Worm (Caenorhabditis elegans): ENCODE results near the gene chil-16.
"Not testable (repeated sequence)": the region's sequence is repeated elsewhere in the genome, so short reads cannot be mapped to it uniquely, and the experiment has no call there.

chil-16 gene

DNA sequence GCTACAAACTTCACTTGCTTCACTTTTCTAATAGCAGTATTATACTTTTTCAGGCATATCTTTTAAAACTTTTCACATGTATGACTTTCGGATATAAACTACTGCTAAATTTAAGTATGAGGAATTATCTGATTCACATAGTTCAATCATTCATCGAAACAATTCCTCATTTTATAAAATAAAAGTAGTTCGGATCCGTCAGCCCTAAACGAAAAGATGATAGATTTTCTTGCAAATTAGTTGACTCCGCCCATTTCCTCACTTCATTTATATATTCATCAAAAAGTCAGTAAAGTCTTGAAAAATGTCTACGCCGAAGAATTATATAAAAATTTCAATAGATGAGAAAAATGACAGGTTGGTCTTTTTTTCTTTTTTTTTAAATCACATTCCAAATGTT lies 35.8 kb upstream of the chil-16 start, which contains the start of gene chil-27:
Gene chil-27, plus strand, starts transcription at position 301 of the 400 bp plus-strand sequence.
- TF ChIP-seq ama-1 (optimal IDR thresholded peaks at IDR 0.05), result no peak
- no peak for TF ChIP-seq elt-1 (tag; optimal IDR thresholded peaks at IDR 0.05)
- TF ChIP-seq ceh-28 (tag; optimal IDR thresholded peaks at IDR 0.05), result no peak
- no peak for TF ChIP-seq R02D3.7 (tag; optimal IDR thresholded peaks at IDR 0.05)
- TF ChIP-seq lin-15B (tag; optimal IDR thresholded peaks at IDR 0.05), result no peak
- TF ChIP-seq unc-62 (GFP tag; optimal IDR thresholded peaks at IDR 0.05), result no peak
- no peak for TF ChIP-seq ZK546.5 (tag; optimal IDR thresholded peaks at IDR 0.05)
- no peak for TF ChIP-seq mml-1 (tag; optimal IDR thresholded peaks at IDR 0.05)
- no peak for TF ChIP-seq nhr-43 (tag; optimal IDR thresholded peaks at IDR 0.05; ENCODE audit: poor library complexity, severe bottlenecking)
- TF ChIP-seq lin-39 (tag; optimal IDR thresholded peaks at IDR 0.05), result no peak
- no peak for TF ChIP-seq tbx-2 (tag; optimal IDR thresholded peaks at IDR 0.05)
- TF ChIP-seq ztf-4 (tag; optimal IDR thresholded peaks at IDR 0.05), result no peak
- no peak for TF ChIP-seq snpc-4 (tag; optimal IDR thresholded peaks at IDR 0.05)

- TF ChIP-seq hmg-11 (tag; optimal IDR thresholded peaks at IDR 0.05) (no peak), nhr-12 (tag; optimal IDR thresholded peaks at IDR 0.05) (no peak), lsy-12 (tag; optimal IDR thresholded peaks at IDR 0.05) (no peak), unc-62 (GFP tag; optimal IDR thresholded peaks at IDR 0.05) (no peak), skn-1 (tag; optimal IDR thresholded peaks at IDR 0.05) (no peak)
Observed at ce11 chrII:9474367-9475105, 32.8 kb upstream of the chil-16 start, which contains the start of the genes chil-25 and chil-26. TSS of gene chil-25 (minus strand) at chrII:9474467. TSS of gene chil-26 (plus strand) at chrII:9475055.

DNA sequence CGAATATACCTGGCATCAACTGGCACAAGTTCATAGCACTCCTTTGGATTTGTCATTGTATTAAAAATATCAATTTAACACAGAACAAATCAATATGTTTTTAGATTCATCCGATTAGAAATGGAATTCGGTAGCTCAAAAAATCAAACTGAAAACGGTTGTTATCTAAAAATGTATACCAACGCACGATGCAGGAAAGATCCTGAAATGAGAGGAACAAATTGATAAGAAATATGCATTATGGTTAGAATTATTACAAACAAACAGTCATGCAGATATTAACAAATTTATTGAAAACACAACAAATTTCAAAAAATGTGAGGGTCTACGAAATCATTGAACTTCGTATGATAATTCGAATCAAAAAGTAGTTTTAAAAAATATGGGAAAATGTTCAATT lies 28.3 kb upstream of the chil-16 start, which contains the start of gene T19H5.6:
Gene T19H5.6, minus strand, starts transcription at position 195 of the 400 bp plus-strand sequence.
- TF ChIP-seq elt-2 (tag; optimal IDR thresholded peaks at IDR 0.05), result peak; percentile 71
- TF ChIP-seq fkh-10 (GFP tag; optimal IDR thresholded peaks at IDR 0.05), result no peak
- peak; percentile 52 for TF ChIP-seq pqm-1 (tag; optimal IDR thresholded peaks at IDR 0.05)
- TF ChIP-seq fos-1 (tag; optimal IDR thresholded peaks at IDR 0.05), result no peak
- no peak for TF ChIP-seq nhr-67 (tag; optimal IDR thresholded peaks at IDR 0.05)

DNA sequence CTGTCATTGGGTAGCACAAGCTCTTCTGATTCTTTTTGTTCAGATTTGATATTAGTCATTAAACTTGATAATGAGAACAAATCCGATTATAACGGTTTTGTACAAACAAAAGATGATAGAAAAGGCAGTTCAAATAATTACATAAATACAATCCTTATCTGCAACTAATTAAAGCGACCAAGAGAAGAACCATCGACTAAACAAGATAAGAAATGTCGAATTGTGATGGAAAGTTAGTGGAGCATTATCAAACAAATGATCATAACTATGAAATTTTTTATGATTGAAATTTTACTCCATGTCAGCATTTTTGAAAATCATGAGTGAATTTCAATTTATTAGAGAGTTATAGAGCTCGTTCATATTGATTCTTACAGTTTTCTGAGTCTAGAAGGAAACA lies 26.7 kb upstream of the chil-16 start, which contains the start of gene chil-23:
Gene chil-23, minus strand, starts transcription at position 198 of the 400 bp plus-strand sequence.
- TF ChIP-seq pqm-1 (tag; optimal IDR thresholded peaks at IDR 0.05) (peak; percentile 97), daf-12 (tag; optimal IDR thresholded peaks at IDR 0.05) (no peak), ama-1 (optimal IDR thresholded peaks at IDR 0.05) (no peak), fkh-10 (GFP tag; optimal IDR thresholded peaks at IDR 0.05) (no peak), jun-1 (tag; optimal IDR thresholded peaks at IDR 0.05) (peak; percentile 82), aly-2 (tag; optimal IDR thresholded peaks at IDR 0.05) (no peak), nhr-11 (tag; optimal IDR thresholded peaks at IDR 0.05) (no peak), elt-2 (tag; optimal IDR thresholded peaks at IDR 0.05) (peak; percentile 96), pha-4 (tag; optimal IDR thresholded peaks at IDR 0.05) (peak; percentile 49), ceh-9 (tag; optimal IDR thresholded peaks at IDR 0.05) (no peak), nhr-23 (tag; optimal IDR thresholded peaks at IDR 0.05) (no peak)

- no peak for TF ChIP-seq zag-1 (tag; optimal IDR thresholded peaks at IDR 0.05)
- no peak for TF ChIP-seq R02D3.7 (tag; optimal IDR thresholded peaks at IDR 0.05)
- TF ChIP-seq aly-2 (tag; optimal IDR thresholded peaks at IDR 0.05), result no peak
- TF ChIP-seq fkh-2 (tag; optimal IDR thresholded peaks at IDR 0.05), result no peak
Observed at ce11 chrII:9466095-9466494, 24.4 kb upstream of the chil-16 start, which contains the start of gene chil-22. TSS of gene chil-22 (minus strand) at chrII:9466195.

DNA sequence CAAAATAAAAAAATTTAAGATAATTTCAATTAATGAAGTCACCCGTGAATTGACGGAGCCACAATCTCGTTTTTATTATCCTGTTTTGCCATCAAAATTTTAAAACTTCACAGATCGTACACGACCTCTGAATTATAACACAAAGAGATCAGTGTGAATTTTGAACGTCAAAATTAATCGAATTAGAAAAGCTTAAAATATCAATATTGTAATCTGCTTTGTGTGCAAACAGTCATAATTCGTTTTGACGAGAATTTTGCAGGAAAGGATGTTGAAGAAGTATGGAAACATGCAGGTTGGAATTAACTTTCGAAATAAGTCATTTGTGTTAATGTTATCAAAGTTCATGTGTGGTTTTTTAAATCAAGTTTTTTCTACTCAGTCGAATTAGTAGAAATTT lies 20.1 kb upstream of the chil-16 start, which contains the start of gene chil-21:
Gene chil-21, minus strand, starts transcription at position 101 of the 400 bp plus-strand sequence.
- TF ChIP-seq nhr-237, egl-27, pqm-1 (tag; optimal IDR thresholded peaks at IDR 0.05): not testable (repeated sequence)

Measured in whole organism, L3 larva.